Worm (Caenorhabditis elegans): Measurements from ENCODE around the gene mans-2.

The mans-2 gene

ce11 chrV:12026878-12027477, 41.7 kb upstream of the mans-2 start:
- no peak for TF ChIP-seq nhr-232 (tag; optimal IDR thresholded peaks at IDR 0.05)
- TF ChIP-seq odd-2 (tag; optimal IDR thresholded peaks at IDR 0.05), result no peak
- TF ChIP-seq ceh-19 (GFP tag; optimal IDR thresholded peaks at IDR 0.05), result peak; percentile 38
- TF ChIP-seq hlh-30 (tag; optimal IDR thresholded peaks at IDR 0.05; ENCODE audit: insufficient read depth), result no peak
- peak; percentile 37 for TF ChIP-seq sox-4 (tag; optimal IDR thresholded peaks at IDR 0.05)
- TF ChIP-seq pat-9 (tag; optimal IDR thresholded peaks at IDR 0.05), result no peak
- TF ChIP-seq eyg-1 (tag; optimal IDR thresholded peaks at IDR 0.05), result no peak
- no peak for TF ChIP-seq dmd-4 (tag; optimal IDR thresholded peaks at IDR 0.05; ENCODE audit: borderline replicate concordance)
- no peak for TF ChIP-seq gmeb-2 (tag; optimal IDR thresholded peaks at IDR 0.05)
- TF ChIP-seq ceh-45 (GFP tag; IDR thresholded peaks at IDR 0.05), result no peak
- TF ChIP-seq mec-3 (tag; optimal IDR thresholded peaks at IDR 0.05; ENCODE audit: borderline replicate concordance), result no peak
- TF ChIP-seq unc-42 (tag; optimal IDR thresholded peaks at IDR 0.05), result peak; percentile 74
- TF ChIP-seq ets-4 (tag; optimal IDR thresholded peaks at IDR 0.05), result no peak
- TF ChIP-seq unc-86 (tag; optimal IDR thresholded peaks at IDR 0.05), result no peak
- no peak for TF ChIP-seq T23F11.4 (GFP tag; optimal IDR thresholded peaks at IDR 0.05)
- TF ChIP-seq madf-2 (tag; optimal IDR thresholded peaks at IDR 0.05), result no peak
- no peak for TF ChIP-seq hlh-15 (tag; optimal IDR thresholded peaks at IDR 0.05)
- TF ChIP-seq sdc-2 (tag; optimal IDR thresholded peaks at IDR 0.05), result no peak
- no peak for TF ChIP-seq ceh-6 (GFP tag; optimal IDR thresholded peaks at IDR 0.05)
- TF ChIP-seq pha-2 (tag; optimal IDR thresholded peaks at IDR 0.05), result no peak
- no peak for TF ChIP-seq zip-5 (tag; optimal IDR thresholded peaks at IDR 0.05)
- TF ChIP-seq ceh-31 (tag; optimal IDR thresholded peaks at IDR 0.05), result peak; percentile 76
- no peak for TF ChIP-seq che-1 (tag; optimal IDR thresholded peaks at IDR 0.05)
- TF ChIP-seq ama-1 (optimal IDR thresholded peaks at IDR 0.05), result no peak
- no peak for TF ChIP-seq ceh-24 (tag; optimal IDR thresholded peaks at IDR 0.05)
- peak; percentile 43 for TF ChIP-seq ref-2 (tag; optimal IDR thresholded peaks at IDR 0.05)
- no peak for TF ChIP-seq nhr-11 (tag; optimal IDR thresholded peaks at IDR 0.05)
- TF ChIP-seq hlh-13 (GFP tag; optimal IDR thresholded peaks at IDR 0.05), result no peak
- no peak for TF ChIP-seq npax-4 (tag; optimal IDR thresholded peaks at IDR 0.05)
- no peak for TF ChIP-seq ceh-2 (tag; optimal IDR thresholded peaks at IDR 0.05)
- no peak for TF ChIP-seq Y22D7AL.16 (tag; optimal IDR thresholded peaks at IDR 0.05)
- no peak for TF ChIP-seq fkh-6 (tag; optimal IDR thresholded peaks at IDR 0.05)
- peak; percentile 62 for TF ChIP-seq ceh-14 (tag; optimal IDR thresholded peaks at IDR 0.05)
- peak; percentile 50 for TF ChIP-seq hlh-8 (tag; optimal IDR thresholded peaks at IDR 0.05)
- no peak for TF ChIP-seq fax-1 (tag; optimal IDR thresholded peaks at IDR 0.05)
- TF ChIP-seq hlh-6 (tag; optimal IDR thresholded peaks at IDR 0.05), result peak; percentile 33
- TF ChIP-seq pha-4 (tag; optimal IDR thresholded peaks at IDR 0.05), result no peak
- TF ChIP-seq pqm-1 (tag; optimal IDR thresholded peaks at IDR 0.05), result no peak
- no peak for TF ChIP-seq ceh-22 (tag; optimal IDR thresholded peaks at IDR 0.05)
- TF ChIP-seq ztf-16 (tag; optimal IDR thresholded peaks at IDR 0.05), result no peak
- TF ChIP-seq elt-2 (tag; optimal IDR thresholded peaks at IDR 0.05), result no peak
- no peak for TF ChIP-seq ttx-3 (tag; optimal IDR thresholded peaks at IDR 0.05)
- no peak for TF ChIP-seq C38D4.7 (GFP tag; optimal IDR thresholded peaks at IDR 0.05)
- no peak for TF ChIP-seq pax-1 (tag; optimal IDR thresholded peaks at IDR 0.05)
- TF ChIP-seq dve-1 (tag; optimal IDR thresholded peaks at IDR 0.05), result no peak
- TF ChIP-seq pag-3 (tag; optimal IDR thresholded peaks at IDR 0.05; ENCODE audit: borderline replicate concordance), result no peak
- TF ChIP-seq tbx-2 (tag; optimal IDR thresholded peaks at IDR 0.05), result peak; percentile 53
- peak; percentile 78 for TF ChIP-seq unc-55 (GFP tag; optimal IDR thresholded peaks at IDR 0.05)
- TF ChIP-seq lin-11 (tag; optimal IDR thresholded peaks at IDR 0.05), result no peak
- TF ChIP-seq sox-2 (GFP tag; IDR thresholded peaks at IDR 0.05), result no peak
- TF ChIP-seq rnt-1 (tag; optimal IDR thresholded peaks at IDR 0.05), result peak; percentile 16
- no peak for TF ChIP-seq K09A11.1 (tag; optimal IDR thresholded peaks at IDR 0.05; ENCODE audit: insufficient read depth)
- no peak for TF ChIP-seq ceh-48 (tag; optimal IDR thresholded peaks at IDR 0.05)

Data from whole organism, late embryonic.